Worm (Caenorhabditis elegans) whole organism, young adult: ENCODE results near the gene ykt-6.

ENCODE experiments used
- D2030.7 ChIP-seq: fragments of 200-800 bp; sonication (Bioruptor generic); IDR thresholded peaks from 2 replicates; pipeline ENCODE4 v1.3.6; 2022; ENCODE audit warnings: missing genetic modification reagents, missing genetic modification characterization, missing compliant biosample characterization
- ekl-4 ChIP-seq: fragments of 200-800 bp; sonication (Bioruptor generic); IDR thresholded peaks from 2 replicates; pipeline ENCODE4 v1.3.6; 2022; ENCODE audit warnings: missing genetic modification reagents, missing genetic modification characterization, missing compliant biosample characterization
- fkh-3 ChIP-seq: sonication (generic microtip); optimal IDR thresholded peaks from 2 replicates; lab custom pipeline; 2016; ENCODE audit warnings: mild to moderate bottlenecking, missing genetic modification characterization, missing compliant biosample characterization
- him-1 ChIP-seq: sonication (generic microtip); optimal IDR thresholded peaks from 2 replicates; lab custom pipeline; 2016; ENCODE audit warnings: missing genotype, missing genetic modification reagents, missing genetic modification characterization, missing compliant biosample characterization
- lin-54 ChIP-seq: fragments of 200-800 bp; sonication (Bioruptor generic); optimal IDR thresholded peaks from 2 replicates; lab custom pipeline; 2018; ENCODE audit warnings: mild to moderate bottlenecking, missing genetic modification characterization, missing compliant biosample characterization
- lir-1 ChIP-seq: fragments of 200-800 bp; sonication (Bioruptor generic); conservative IDR thresholded peaks from 2 replicates; pipeline ENCODE4 v1.3.6; 2022; ENCODE audit warnings: missing genetic modification reagents, missing genetic modification characterization, missing compliant biosample characterization
- nfya-1 ChIP-seq: sonication (generic microtip); optimal IDR thresholded peaks from 2 replicates; lab custom pipeline; 2017; ENCODE audit warnings: antibody characterized with exemption, missing compliant biosample characterization, missing genetic modification characterization, borderline replicate concordance; ENCODE audit not compliant: insufficient read depth
- sea-2 ChIP-seq: fragments of 200-800 bp; sonication (Bioruptor generic); IDR thresholded peaks from 2 replicates; pipeline ENCODE4 v1.3.6; 2022; ENCODE audit warnings: missing genetic modification characterization, missing compliant biosample characterization
- tlf-1 ChIP-seq: fragments of 200-800 bp; sonication (Bioruptor generic); optimal IDR thresholded peaks from 2 replicates; lab custom pipeline; 2018; ENCODE audit warnings: mild to moderate bottlenecking, missing genetic modification characterization, missing compliant biosample characterization
- unc-62 ChIP-seq: fragments of 150-350 bp; optimal IDR thresholded peaks from 2 replicates; lab custom pipeline; 2014; ENCODE audit warnings: missing biosample characterization, missing genetic modification reagents, missing genetic modification characterization
- ztf-6 ChIP-seq: fragments of 200-800 bp; sonication (Bioruptor generic); IDR thresholded peaks from 2 replicates; pipeline ENCODE4 v1.3.6; 2022; ENCODE audit warnings: missing genetic modification reagents, missing genetic modification characterization, missing compliant biosample characterization

DNA sequence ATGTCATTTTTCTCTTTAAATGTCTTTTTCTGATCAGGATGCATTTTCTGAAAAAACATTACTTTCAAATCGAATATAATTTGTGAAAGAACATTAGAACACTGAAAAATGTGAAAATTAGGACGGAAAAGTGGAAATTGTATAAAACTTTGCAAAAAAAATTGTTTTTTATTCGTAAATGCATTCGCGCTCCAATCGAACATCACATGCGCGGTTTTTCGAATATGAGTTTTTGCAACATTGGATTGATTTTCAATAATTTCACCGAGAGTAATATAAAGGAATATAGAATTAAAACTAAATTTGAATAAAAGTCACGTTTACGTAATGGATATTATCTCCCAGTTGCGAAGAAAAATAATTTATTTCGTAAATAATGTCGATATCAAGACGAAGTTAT lies 10.2 kb downstream of the ykt-6 start, which contains the start of the genes spot-1 and B0361.11:
- no peak for TF ChIP-seq sea-2 (GFP tag; lab: Robert Waterston, UW)
- TF ChIP-seq lin-54 (GFP tag; lab: Kevin White, UChicago) = peak; percentile 87
- TF ChIP-seq fkh-3 (tag; lab: Kevin White, UChicago) = no peak
- TF ChIP-seq tlf-1 (GFP tag; lab: Kevin White, UChicago) = no peak
- no peak for TF ChIP-seq unc-62 (GFP tag; lab: Kevin White, UChicago)
- TF ChIP-seq lir-1 (GFP tag; lab: Robert Waterston, UW) = no peak
- TF ChIP-seq D2030.7 (GFP tag; lab: Robert Waterston, UW) = no peak
- TF ChIP-seq nfya-1 (tag; lab: Kevin White, UChicago) = no peak
- TF ChIP-seq him-1 (tag; lab: Kevin White, UChicago) = no peak
- no peak for TF ChIP-seq ekl-4 (GFP tag; lab: Robert Waterston, UW)
- no peak for TF ChIP-seq ztf-6 (GFP tag; lab: Robert Waterston, UW)
